Worm (Caenorhabditis elegans) whole organism, mixed stage, embryonic: ENCODE data around the gene ZK287.9.

Experiments
- elt-3 ChIP-seq: fragments of 150-350 bp; optimal IDR thresholded peaks from 2 replicates; lab custom pipeline; 2014; ENCODE audit warnings: missing biosample characterization, missing genetic modification characterization
- lin-13 ChIP-seq: fragments of 150-350 bp; optimal IDR thresholded peaks from 2 replicates; lab custom pipeline; 2014; ENCODE audit warnings: missing biosample characterization, missing genetic modification characterization
- lin-32 ChIP-seq: fragments of 200-800 bp; sonication (Bioruptor generic); optimal IDR thresholded peaks from 2 replicates; lab custom pipeline; 2018; ENCODE audit warnings: mild to moderate bottlenecking, missing genetic modification characterization, missing compliant biosample characterization
- nhr-237 ChIP-seq: fragments of 150-350 bp; optimal IDR thresholded peaks from 2 replicates; lab custom pipeline; 2014; ENCODE audit warnings: missing biosample characterization, missing genetic modification characterization
- nhr-76 ChIP-seq: sonication (generic microtip); optimal IDR thresholded peaks from 2 replicates; lab custom pipeline; 2017; ENCODE audit warnings: missing biosample characterization, missing genetic modification characterization
- pha-4 ChIP-seq: fragments of 150-350 bp; optimal IDR thresholded peaks from 2 replicates; lab custom pipeline; 2018; ENCODE audit warnings: missing biosample characterization, missing genetic modification reagents, missing genetic modification characterization
- snpc-4 ChIP-seq: fragments of 150-350 bp; optimal IDR thresholded peaks from 2 replicates; lab custom pipeline; 2014; ENCODE audit warnings: missing biosample characterization, missing genetic modification characterization
- sptf-1 ChIP-seq: sonication (generic microtip); optimal IDR thresholded peaks from 2 replicates; lab custom pipeline; 2017; ENCODE audit warnings: mild to moderate bottlenecking, missing genetic modification characterization, moderate library complexity, missing compliant biosample characterization
- tbx-8 ChIP-seq: fragments of 200-800 bp; sonication (Bioruptor generic); optimal IDR thresholded peaks from 2 replicates; lab custom pipeline; 2018; ENCODE audit warnings: mild to moderate bottlenecking, missing genetic modification characterization, moderate library complexity, missing compliant biosample characterization
- unc-39 ChIP-seq: fragments of 150-350 bp; optimal IDR thresholded peaks from 2 replicates; lab custom pipeline; 2014; ENCODE audit warnings: missing biosample characterization, missing genetic modification characterization

ce11 chrV:9690728-9691127 is 11.6 kb downstream of the ZK287.9 start:
- TF ChIP-seq lin-13 (tag; lab: Kevin White, UChicago) (no peak), tbx-8 (GFP tag; lab: Kevin White, UChicago) (no peak), snpc-4 (tag; lab: Kevin White, UChicago) (no peak), unc-39 (tag; lab: Kevin White, UChicago) (no peak), nhr-76 (tag; lab: Kevin White, UChicago) (no peak), elt-3 (tag; lab: Kevin White, UChicago) (no peak), lin-32 (no peak), sptf-1 (tag; lab: Kevin White, UChicago) (no peak), nhr-237 (tag; lab: Kevin White, UChicago) (no peak), pha-4 (tag; lab: Kevin White, UChicago) (no peak)
